Worm (Caenorhabditis elegans) whole organism, midembryonic: Measurements from ENCODE around the gene cox-6A.

Experiments
- T22C8.4 ChIP-seq: fragments of 200-800 bp; sonication (Bioruptor generic); IDR thresholded peaks from 2 replicates; pipeline ENCODE4 v1.3.6; 2022; ENCODE audit warnings: missing genetic modification characterization, missing compliant biosample characterization
- cog-1 ChIP-seq: sonication (generic microtip); optimal IDR thresholded peaks from 2 replicates; lab custom pipeline; 2016; ENCODE audit warnings: missing genetic modification characterization, missing compliant biosample characterization
- flt-1 ChIP-seq: fragments of 200-800 bp; sonication (Bioruptor generic); IDR thresholded peaks from 2 replicates; pipeline ENCODE4 v1.3.6; 2022; ENCODE audit warnings: missing genetic modification characterization, missing compliant biosample characterization
- ref-1 ChIP-seq: fragments of 200-800 bp; sonication (Bioruptor generic); conservative IDR thresholded peaks from 2 replicates; pipeline ENCODE4 v1.3.6; 2022; ENCODE audit warnings: missing genetic modification reagents, missing genetic modification characterization, missing compliant biosample characterization
- tab-1 ChIP-seq: fragments of 200-800 bp; sonication (Bioruptor generic); IDR thresholded peaks from 2 replicates; pipeline ENCODE4 v1.3.6; 2022; ENCODE audit warnings: missing genetic modification characterization, missing compliant biosample characterization
- ztf-23 ChIP-seq: fragments of 200-800 bp; sonication (Bioruptor generic); IDR thresholded peaks from 2 replicates; pipeline ENCODE4 v1.3.6; 2022; ENCODE audit warnings: missing genetic modification reagents, missing genetic modification characterization, missing compliant biosample characterization
- ztf-29 ChIP-seq: fragments of 200-800 bp; sonication (Bioruptor generic); IDR thresholded peaks from 2 replicates; pipeline ENCODE4 v1.3.6; 2022; ENCODE audit warnings: missing genetic modification reagents, missing genetic modification characterization, missing compliant biosample characterization

ce11 chrIII:5124385-5124784, 42.9 kb downstream of the cox-6A start:
- no peak for TF ChIP-seq cog-1 (tag; lab: Kevin White, UChicago)
- TF ChIP-seq flt-1 (GFP tag; lab: Robert Waterston, UW), result no peak
- no peak for TF ChIP-seq ref-1
- no peak for TF ChIP-seq ztf-23 (GFP tag; lab: Robert Waterston, UW)
- no peak for TF ChIP-seq tab-1 (GFP tag; lab: Robert Waterston, UW)
- TF ChIP-seq T22C8.4 (GFP tag; lab: Robert Waterston, UW), result no peak
- no peak for TF ChIP-seq ztf-29 (GFP tag; lab: Robert Waterston, UW)
